Fruit fly (Drosophila melanogaster) whole organism, prepupa: ENCODE results near the gene flfl.

Source experiments
- CG10631 ChIP-seq: fragments of 200-800 bp; sonication (Bioruptor generic); optimal IDR thresholded peaks from 2 replicates; lab custom pipeline; 2016; ENCODE audit warnings: missing biosample characterization, missing genetic modification characterization
- CG11294 ChIP-seq: fragments of 200-800 bp; sonication (Bioruptor generic); IDR thresholded peaks from 2 replicates; pipeline ENCODE4 v1.3.6; 2022; ENCODE audit warnings: missing biosample characterization, missing genetic modification characterization
- CG11762 ChIP-seq: fragments of 200-800 bp; sonication (Bioruptor generic); optimal IDR thresholded peaks from 3 replicates; lab custom pipeline; 2016; ENCODE audit warnings: missing biosample characterization, missing genetic modification characterization; ENCODE audit not compliant: insufficient read depth
- CG11902 ChIP-seq: fragments of 200-800 bp; sonication (Bioruptor generic); optimal IDR thresholded peaks from 3 replicates; lab custom pipeline; 2016; ENCODE audit warnings: missing biosample characterization, missing genetic modification characterization
- CG3032 ChIP-seq: fragments of 200-800 bp; optimal IDR thresholded peaks from 2 replicates; lab custom pipeline; 2019; ENCODE audit warnings: missing biosample characterization, mild to moderate bottlenecking, missing genetic modification characterization, moderate library complexity
- CG31627 ChIP-seq: fragments of 200-800 bp; sonication (Bioruptor generic); optimal IDR thresholded peaks from 3 replicates; lab custom pipeline; 2016; ENCODE audit warnings: missing biosample characterization, missing genetic modification characterization
- CG4318 ChIP-seq: fragments of 200-800 bp; sonication (Bioruptor generic); optimal IDR thresholded peaks from 3 replicates; lab custom pipeline; 2017; ENCODE audit warnings: missing biosample characterization, mild to moderate bottlenecking, missing genetic modification characterization
- CG6163 ChIP-seq: fragments of 200-800 bp; sonication (Bioruptor generic); IDR thresholded peaks from 3 replicates; pipeline ENCODE4 v1.3.6; 2022; ENCODE audit warnings: missing biosample characterization, missing genetic modification characterization
- CG6792 ChIP-seq: fragments of 200-800 bp; sonication (Bioruptor generic); optimal IDR thresholded peaks from 3 replicates; lab custom pipeline; 2016; ENCODE audit warnings: missing biosample characterization, missing genetic modification characterization
- CG6808 ChIP-seq: fragments of 200-800 bp; sonication (Bioruptor generic); optimal IDR thresholded peaks from 3 replicates; lab custom pipeline; 2017; ENCODE audit warnings: missing biosample characterization, missing genetic modification characterization, mild to moderate bottlenecking, moderate library complexity, missing genetic modification reagents
- CG7368 ChIP-seq: fragments of 200-800 bp; sonication (Bioruptor generic); optimal IDR thresholded peaks from 3 replicates; lab custom pipeline; 2016; ENCODE audit warnings: missing biosample characterization, missing genetic modification characterization
- CG8119 ChIP-seq: fragments of 200-800 bp; sonication (Bioruptor generic); IDR thresholded peaks from 3 replicates; pipeline ENCODE4 v1.3.6; 2022; ENCODE audit warnings: missing biosample characterization, missing genetic modification characterization
- CG8632 ChIP-seq: fragments of 200-800 bp; sonication (Bioruptor generic); optimal IDR thresholded peaks from 3 replicates; lab custom pipeline; 2016; ENCODE audit warnings: missing biosample characterization, missing genetic modification characterization
- CG9139 ChIP-seq: fragments of 200-800 bp; sonication (Bioruptor generic); optimal IDR thresholded peaks from 3 replicates; lab custom pipeline; 2017; ENCODE audit warnings: missing biosample characterization, mild to moderate bottlenecking, missing genetic modification characterization
- Eip78C ChIP-seq: fragments of 200-800 bp; sonication (Bioruptor generic); peaks from one replicate; lab custom pipeline; 2016; ENCODE audit warnings: missing biosample characterization, missing genetic modification characterization
- Eip93F ChIP-seq: fragments of 200-800 bp; sonication (Bioruptor generic); optimal IDR thresholded peaks from 2 replicates; lab custom pipeline; 2016; ENCODE audit warnings: missing biosample characterization, mild to moderate bottlenecking, missing genetic modification characterization
- Ets21C ChIP-seq: fragments of 200-800 bp; sonication (Bioruptor generic); optimal IDR thresholded peaks from 3 replicates; lab custom pipeline; 2016; ENCODE audit warnings: missing biosample characterization, missing genetic modification characterization
- Gug ChIP-seq: fragments of 200-800 bp; sonication (Bioruptor generic); IDR thresholded peaks from 2 replicates; pipeline ENCODE4 v1.3.6; 2022; ENCODE audit warnings: missing biosample characterization, missing genetic modification characterization
- Hr38 ChIP-seq: sonication (Bioruptor generic); optimal IDR thresholded peaks from 2 replicates; lab custom pipeline; 2016; ENCODE audit warnings: missing biosample characterization, missing genetic modification characterization
- Hr39 ChIP-seq: fragments of 200-800 bp; sonication (Bioruptor generic); optimal IDR thresholded peaks from 2 replicates; lab custom pipeline; 2016; ENCODE audit warnings: missing biosample characterization, missing genetic modification characterization
- Lpt ChIP-seq: fragments of 200-800 bp; sonication (Bioruptor generic); optimal IDR thresholded peaks from 3 replicates; lab custom pipeline; 2016; ENCODE audit warnings: missing biosample characterization, missing genetic modification characterization
- OdsH ChIP-seq: fragments of 200-800 bp; sonication (Bioruptor generic); optimal IDR thresholded peaks from 3 replicates; lab custom pipeline; 2016; ENCODE audit warnings: missing biosample characterization, missing genetic modification characterization
- acj6 ChIP-seq: fragments of 200-800 bp; sonication (Bioruptor generic); optimal IDR thresholded peaks from 3 replicates; lab custom pipeline; 2016; ENCODE audit warnings: missing biosample characterization, missing genetic modification characterization
- cyc ChIP-seq: fragments of 200-800 bp; sonication (Bioruptor generic); optimal IDR thresholded peaks from 3 replicates; lab custom pipeline; 2016; ENCODE audit warnings: missing biosample characterization, missing genetic modification characterization
- eg ChIP-seq: fragments of 200-800 bp; sonication (Bioruptor generic); IDR thresholded peaks from 3 replicates; pipeline ENCODE4 v1.3.6; 2022; ENCODE audit warnings: missing biosample characterization, missing genetic modification characterization
- esn ChIP-seq: fragments of 200-800 bp; sonication (Bioruptor generic); optimal IDR thresholded peaks from 2 replicates; lab custom pipeline; 2016; ENCODE audit warnings: missing biosample characterization, mild to moderate bottlenecking, missing genetic modification characterization, moderate library complexity
- fd85E ChIP-seq: fragments of 200-800 bp; sonication (Bioruptor generic); optimal IDR thresholded peaks from 3 replicates; lab custom pipeline; 2016; ENCODE audit warnings: missing biosample characterization, missing genetic modification characterization
- lz ChIP-seq: fragments of 200-800 bp; sonication (Bioruptor generic); optimal IDR thresholded peaks from 3 replicates; lab custom pipeline; 2016; ENCODE audit warnings: missing biosample characterization, missing genetic modification characterization
- net ChIP-seq: fragments of 200-800 bp; sonication (Bioruptor generic); optimal IDR thresholded peaks from 3 replicates; lab custom pipeline; 2016; ENCODE audit warnings: missing biosample characterization, missing genetic modification characterization
- salr ChIP-seq, 2 experiments: fragments of 200-800 bp; sonication (Bioruptor generic); optimal IDR thresholded peaks; 3 replicates each; lab custom pipeline; 2016 to 2018; ENCODE audit warnings: missing biosample characterization in 2 of 2, missing genetic modification characterization in 2 of 2, mild to moderate bottlenecking in 1 of 2
- ss ChIP-seq, 2 experiments: fragments of 200-800 bp; sonication (Bioruptor generic); optimal IDR thresholded peaks; 2 replicates in 1 of 2; 3 replicates in 1 of 2; lab custom pipeline; 2017 to 2018; ENCODE audit warnings: mild to moderate bottlenecking in 2 of 2, missing biosample characterization in 2 of 2, missing genetic modification characterization in 2 of 2, moderate library complexity in 1 of 2
- topi ChIP-seq: fragments of 200-800 bp; sonication (Bioruptor generic); optimal IDR thresholded peaks from 3 replicates; lab custom pipeline; 2016; ENCODE audit warnings: missing biosample characterization, missing genetic modification characterization
- vri ChIP-seq: fragments of 200-800 bp; sonication (Bioruptor generic); optimal IDR thresholded peaks from 3 replicates; lab custom pipeline; 2016; ENCODE audit warnings: missing biosample characterization, mild to moderate bottlenecking, missing genetic modification characterization

flfl gene

dm6 chr3R:13716827-13717226 lies 33.1 kb downstream of the flfl start (continued):
- TF ChIP-seq vri (GFP tag; lab: Kevin White, UChicago) (no peak), CG8119 (peak; percentile 95), fd85E (GFP tag; lab: Kevin White, UChicago) (peak; percentile 4), CG8632 (peak; percentile 57), lz (GFP tag; lab: Kevin White, UChicago) (peak; percentile 73), CG6163 (GFP tag; lab: Robert Waterston, UW) (peak; percentile 97), eg (peak; percentile 96), Ets21C (GFP tag; lab: Kevin White, UChicago) (peak; percentile 45), ss (GFP tag; optimal IDR thresholded peaks at IDR 0.05; lab: Kevin White, UChicago) (peak; percentile 90 to 91), OdsH (GFP tag; lab: Kevin White, UChicago) (peak; percentile 87), CG11902 (GFP tag; lab: Kevin White, UChicago) (peak; percentile 30), CG11762 (GFP tag; lab: Kevin White, UChicago) (peak; percentile 64), CG31627 (peak; percentile 57), Eip78C (GFP tag; lab: Kevin White, UChicago) (peak; percentile 99), CG6808 (peak; percentile 71), CG7368 (GFP tag; lab: Kevin White, UChicago) (peak; percentile 68), CG11294 (GFP tag; lab: Robert Waterston, UW) (peak; percentile 86)

dm6 chr3R:13718076-13718475 lies 34.4 kb downstream of the flfl start, which contains the start of gene Ubc87F:
Ubc87F (minus strand) TSS chr3R:13718176.
- TF ChIP-seq Hr39 (GFP tag; lab: Kevin White, UChicago) = no peak
- no peak for TF ChIP-seq topi (GFP tag; lab: Kevin White, UChicago)
- no peak for TF ChIP-seq CG11294 (GFP tag; lab: Robert Waterston, UW)
- no peak for TF ChIP-seq Hr38 (GFP tag; lab: Kevin White, UChicago)
- no peak for TF ChIP-seq CG6792 (GFP tag; lab: Kevin White, UChicago)
- no peak for TF ChIP-seq CG9139 (GFP tag; lab: Kevin White, UChicago)

dm6 chr3R:13719053-13719452 lies 35.3 kb downstream of the flfl start:
- no peak for TF ChIP-seq net (GFP tag; lab: Kevin White, UChicago)
- TF ChIP-seq CG11762 (GFP tag; lab: Kevin White, UChicago) = no peak
- peak in 1 of 2 experiments; percentile 12 for TF ChIP-seq ss (GFP tag; optimal IDR thresholded peaks at IDR 0.05; lab: Kevin White, UChicago)
- TF ChIP-seq Eip78C (GFP tag; lab: Kevin White, UChicago) = peak; percentile 44
- no peak for TF ChIP-seq CG3032

- TF ChIP-seq CG4318 (GFP tag; lab: Kevin White, UChicago) (no peak), Ets21C (GFP tag; lab: Kevin White, UChicago) (no peak), Gug (no peak)
Observed at dm6 chr3R:13720798-13721197, 37.1 kb downstream of the flfl start.

dm6 chr3R:13721998-13722397 lies 38.3 kb downstream of the flfl start:
- no peak for TF ChIP-seq CG9139 (GFP tag; lab: Kevin White, UChicago)
- TF ChIP-seq acj6 (GFP tag; lab: Kevin White, UChicago) = no peak
- no peak for TF ChIP-seq Eip93F (GFP tag; lab: Kevin White, UChicago)
- no peak for TF ChIP-seq vri (GFP tag; lab: Kevin White, UChicago)
- no peak for TF ChIP-seq CG11902 (GFP tag; lab: Kevin White, UChicago)

dm6 chr3R:13722451-13722850 lies 38.7 kb downstream of the flfl start:
- TF ChIP-seq Gug (no peak), salr (GFP tag; optimal IDR thresholded peaks at IDR 0.05; lab: Kevin White, UChicago) (no peak), Lpt (GFP tag; lab: Kevin White, UChicago) (no peak), cyc (GFP tag; lab: Kevin White, UChicago) (no peak), CG10631 (GFP tag; lab: Kevin White, UChicago) (no peak), Eip78C (GFP tag; lab: Kevin White, UChicago) (no peak), esn (GFP tag; lab: Kevin White, UChicago) (no peak)
